Worm (Caenorhabditis elegans): ENCODE data around the gene C04E6.8.

DNA sequence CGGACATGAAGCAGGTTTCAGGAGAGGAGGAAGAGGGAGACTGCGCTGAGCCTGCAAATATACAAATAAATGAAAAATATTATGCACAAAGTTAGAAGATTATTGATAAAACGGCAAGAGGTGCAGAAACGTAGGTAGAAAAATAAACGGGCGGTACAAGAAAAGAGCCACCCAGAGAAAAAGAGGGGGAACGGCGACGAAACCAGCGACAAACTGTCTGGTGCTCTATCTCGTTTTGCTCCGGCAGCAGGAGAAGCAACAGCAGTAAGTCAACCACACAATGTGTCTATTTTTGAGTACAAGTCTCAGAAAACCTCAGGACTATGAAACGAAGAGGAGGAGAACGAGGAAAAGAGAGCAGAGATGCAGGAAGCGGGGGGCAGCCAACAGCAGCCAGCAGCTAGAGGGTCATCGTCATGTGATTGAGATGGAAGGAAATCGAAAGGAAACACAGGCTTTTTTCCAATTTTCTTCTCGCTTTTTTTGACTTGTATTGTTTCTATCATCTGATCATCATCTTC is 37.9 kb downstream of the C04E6.8 start, which contains the start of gene F26F12.3:
- no peak for TF ChIP-seq elt-3 (tag; optimal IDR thresholded peaks at IDR 0.05)
- no peak for TF ChIP-seq hlh-17 (GFP tag; optimal IDR thresholded peaks at IDR 0.05; ENCODE audit: borderline replicate concordance)
- TF ChIP-seq fos-1 (tag; optimal IDR thresholded peaks at IDR 0.05) = peak; percentile 10
- TF ChIP-seq mef-2 (tag; optimal IDR thresholded peaks at IDR 0.05) = peak; percentile 49
- no peak for TF ChIP-seq aly-2 (tag; optimal IDR thresholded peaks at IDR 0.05)
- TF ChIP-seq fkh-10 (GFP tag; optimal IDR thresholded peaks at IDR 0.05) = peak; percentile 76
- TF ChIP-seq snpc-4 (tag; optimal IDR thresholded peaks at IDR 0.05) = no peak
- no peak for TF ChIP-seq nhr-76 (tag; optimal IDR thresholded peaks at IDR 0.05)
- peak; percentile 50 for TF ChIP-seq unc-130 (tag; optimal IDR thresholded peaks at IDR 0.05)
- peak; percentile 6 for TF ChIP-seq nhr-237 (tag; optimal IDR thresholded peaks at IDR 0.05)
- peak; percentile 20 for TF ChIP-seq nhr-90 (tag; optimal IDR thresholded peaks at IDR 0.05; ENCODE audit: poor library complexity)
- no peak for TF ChIP-seq mab-9 (GFP tag; IDR thresholded peaks at IDR 0.05)
- peak; percentile 67 for TF ChIP-seq nhr-77 (tag; optimal IDR thresholded peaks at IDR 0.05)
